Worm (Caenorhabditis elegans) whole organism, young adult: Measurements from ENCODE around the gene B0496.11.

ENCODE experiments used
- B0019.2 ChIP-seq: fragments of 200-800 bp; sonication (Bioruptor generic); conservative IDR thresholded peaks from 2 replicates; pipeline ENCODE4 v1.3.6; 2022; ENCODE audit warnings: missing genetic modification reagents, missing genetic modification characterization, missing compliant biosample characterization
- C17E4.6 ChIP-seq: fragments of 200-800 bp; sonication (Bioruptor generic); IDR thresholded peaks from 2 replicates; pipeline ENCODE4 v1.3.6; 2022; ENCODE audit warnings: missing genetic modification reagents, missing genetic modification characterization, missing compliant biosample characterization
- F22D6.2 ChIP-seq: sonication (generic microtip); optimal IDR thresholded peaks from 2 replicates; lab custom pipeline; 2016; ENCODE audit warnings: mild to moderate bottlenecking, missing genetic modification characterization, missing compliant biosample characterization
- F33H1.4 ChIP-seq: fragments of 200-800 bp; sonication (Bioruptor generic); IDR thresholded peaks from 2 replicates; pipeline ENCODE4 v1.3.6; 2022; ENCODE audit warnings: missing genetic modification reagents, missing genetic modification characterization, missing compliant biosample characterization
- F49E8.2 ChIP-seq: sonication (generic microtip); optimal IDR thresholded peaks from 3 replicates; lab custom pipeline; 2017; ENCODE audit warnings: missing genetic modification characterization, mild to moderate bottlenecking, missing compliant biosample characterization, antibody characterized with exemption, moderate library complexity; ENCODE audit not compliant: insufficient read depth
- F52B5.7 ChIP-seq: sonication (generic microtip); optimal IDR thresholded peaks from 2 replicates; lab custom pipeline; 2016; ENCODE audit warnings: mild to moderate bottlenecking, missing genetic modification characterization, missing compliant biosample characterization
- F57A8.1 ChIP-seq: fragments of 200-800 bp; sonication (Bioruptor generic); optimal IDR thresholded peaks from 2 replicates; lab custom pipeline; 2018; ENCODE audit warnings: mild to moderate bottlenecking, missing genetic modification characterization, moderate library complexity, missing compliant biosample characterization
- Y53F4B.3 ChIP-seq: fragments of 200-800 bp; sonication (Bioruptor generic); IDR thresholded peaks from 2 replicates; pipeline ENCODE4 v1.3.6; 2022; ENCODE audit warnings: missing genetic modification reagents, missing genetic modification characterization, missing compliant biosample characterization
- aptf-2 ChIP-seq: fragments of 200-800 bp; sonication (Bioruptor generic); conservative IDR thresholded peaks from 2 replicates; pipeline ENCODE4 v1.3.6; 2022; ENCODE audit warnings: missing genetic modification reagents, missing genetic modification characterization, missing compliant biosample characterization
- cebp-2 ChIP-seq: fragments of 200-800 bp; sonication (Bioruptor generic); IDR thresholded peaks from 2 replicates; pipeline ENCODE4 v1.3.6; 2022; ENCODE audit warnings: missing genetic modification characterization, missing compliant biosample characterization
- ceh-27 ChIP-seq: fragments of 200-800 bp; sonication (Bioruptor generic); optimal IDR thresholded peaks from 2 replicates; lab custom pipeline; 2018; ENCODE audit warnings: mild to moderate bottlenecking, missing genetic modification characterization, moderate library complexity, missing compliant biosample characterization
- ceh-40 ChIP-seq: fragments of 200-800 bp; sonication (Bioruptor generic); IDR thresholded peaks from 2 replicates; pipeline ENCODE4 v1.3.6; 2022; ENCODE audit warnings: missing genetic modification characterization, missing compliant biosample characterization
- ceh-79 ChIP-seq: sonication (generic microtip); optimal IDR thresholded peaks from 2 replicates; lab custom pipeline; 2017; ENCODE audit warnings: mild to moderate bottlenecking, missing genetic modification characterization, missing compliant biosample characterization
- chd-7 ChIP-seq: sonication (generic microtip); optimal IDR thresholded peaks from 2 replicates; lab custom pipeline; 2016; ENCODE audit warnings: mild to moderate bottlenecking, missing genetic modification characterization, moderate library complexity, missing compliant biosample characterization
- dox-1 ChIP-seq: fragments of 200-800 bp; sonication (Bioruptor generic); IDR thresholded peaks from 2 replicates; pipeline ENCODE4 v1.3.6; 2022; ENCODE audit warnings: missing genetic modification reagents, missing genetic modification characterization, missing compliant biosample characterization
- gei-17 ChIP-seq: fragments of 200-800 bp; sonication (Bioruptor generic); optimal IDR thresholded peaks from 2 replicates; lab custom pipeline; 2018; ENCODE audit warnings: mild to moderate bottlenecking, missing genetic modification characterization, missing compliant biosample characterization
- hlh-12 ChIP-seq: sonication (generic microtip); optimal IDR thresholded peaks from 2 replicates; lab custom pipeline; 2016; ENCODE audit warnings: missing genetic modification characterization, missing compliant biosample characterization
- let-526 ChIP-seq: fragments of 200-800 bp; sonication (Bioruptor generic); IDR thresholded peaks from 2 replicates; pipeline ENCODE4 v1.3.6; 2022; ENCODE audit warnings: missing genetic modification reagents, missing genetic modification characterization, missing compliant biosample characterization
- let-607 ChIP-seq, 2 experiments: fragments of 200-800 bp in 1 of 2; sonication (Bioruptor generic) in 1 of 2; sonication (generic microtip) in 1 of 2; optimal IDR thresholded peaks; 2 replicates each; lab custom pipeline; 2016 to 2018; ENCODE audit warnings: mild to moderate bottlenecking in 2 of 2, missing compliant biosample characterization in 2 of 2, missing genetic modification characterization in 2 of 2, moderate library complexity in 2 of 2, missing genotype in 1 of 2
- lin-35 ChIP-seq, 3 experiments: fragments of 150-350 bp in 2 of 3; sonication (generic microtip) in 1 of 3; optimal IDR thresholded peaks; 2 replicates each; lab custom pipeline; 2014 to 2018; ENCODE audit warnings: missing biosample characterization in 3 of 3, missing genetic modification characterization in 3 of 3, missing genetic modification reagents in 3 of 3
- lir-1 ChIP-seq: fragments of 200-800 bp; sonication (Bioruptor generic); conservative IDR thresholded peaks from 2 replicates; pipeline ENCODE4 v1.3.6; 2022; ENCODE audit warnings: missing genetic modification reagents, missing genetic modification characterization, missing compliant biosample characterization
- madf-6 ChIP-seq: fragments of 200-800 bp; sonication (Bioruptor generic); IDR thresholded peaks from 2 replicates; pipeline ENCODE4 v1.3.6; 2022; ENCODE audit warnings: missing genetic modification reagents, missing genetic modification characterization, missing compliant biosample characterization
- mel-28 ChIP-seq: sonication (generic microtip); optimal IDR thresholded peaks from 2 replicates; lab custom pipeline; 2016; ENCODE audit warnings: borderline replicate concordance, mild to moderate bottlenecking, missing genetic modification characterization, missing compliant biosample characterization
- nfya-2 ChIP-seq: fragments of 200-800 bp; sonication (Bioruptor generic); IDR thresholded peaks from 2 replicates; pipeline ENCODE4 v1.3.6; 2022; ENCODE audit warnings: missing genetic modification reagents, missing genetic modification characterization, missing compliant biosample characterization
- nfyb-1 ChIP-seq: fragments of 200-800 bp; sonication (Bioruptor generic); IDR thresholded peaks from 2 replicates; pipeline ENCODE4 v1.3.6; 2022; ENCODE audit warnings: missing genetic modification reagents, missing genetic modification characterization, missing compliant biosample characterization
- repo-1 ChIP-seq: sonication (generic microtip); optimal IDR thresholded peaks from 2 replicates; lab custom pipeline; 2017; ENCODE audit warnings: mild to moderate bottlenecking, missing genetic modification characterization, missing compliant biosample characterization
- sea-2 ChIP-seq: fragments of 200-800 bp; sonication (Bioruptor generic); IDR thresholded peaks from 2 replicates; pipeline ENCODE4 v1.3.6; 2022; ENCODE audit warnings: missing genetic modification characterization, missing compliant biosample characterization
- snpc-1.1 ChIP-seq: sonication (generic microtip); optimal IDR thresholded peaks from 2 replicates; lab custom pipeline; 2017; ENCODE audit warnings: missing genetic modification characterization, mild to moderate bottlenecking, missing compliant biosample characterization, antibody characterized with exemption, moderate library complexity, missing genotype, missing genetic modification reagents; ENCODE audit not compliant: insufficient read depth
- snpc-4 ChIP-seq, 5 experiments: fragments of 150-350 bp in 1 of 5; sonication (generic microtip) in 4 of 5; optimal IDR thresholded peaks; 2 replicates each; lab custom pipeline; 2014 to 2018; ENCODE audit warnings: missing genetic modification characterization in 5 of 5, missing biosample characterization in 3 of 5, antibody characterized with exemption in 2 of 5, mild to moderate bottlenecking in 2 of 5, missing compliant biosample characterization in 2 of 5, missing genotype in 2 of 5, moderate library complexity in 2 of 5, missing genetic modification reagents in 1 of 5
- sptf-2 ChIP-seq: fragments of 200-800 bp; sonication (Bioruptor generic); optimal IDR thresholded peaks from 2 replicates; lab custom pipeline; 2018; ENCODE audit warnings: mild to moderate bottlenecking, missing genetic modification characterization, missing compliant biosample characterization
- tbx-9 ChIP-seq: sonication (generic microtip); optimal IDR thresholded peaks from 2 replicates; lab custom pipeline; 2016; ENCODE audit warnings: borderline replicate concordance, missing genetic modification characterization, inconsistent platforms, missing compliant biosample characterization
- tlf-1 ChIP-seq: fragments of 200-800 bp; sonication (Bioruptor generic); optimal IDR thresholded peaks from 2 replicates; lab custom pipeline; 2018; ENCODE audit warnings: mild to moderate bottlenecking, missing genetic modification characterization, missing compliant biosample characterization
- zfh-2 ChIP-seq: fragments of 200-800 bp; sonication (Bioruptor generic); conservative IDR thresholded peaks from 2 replicates; pipeline ENCODE4 v1.3.6; 2022; ENCODE audit warnings: missing genetic modification reagents, missing genetic modification characterization, missing compliant biosample characterization
- ztf-28 ChIP-seq: fragments of 200-800 bp; sonication (Bioruptor generic); IDR thresholded peaks from 2 replicates; pipeline ENCODE4 v1.3.6; 2022; ENCODE audit warnings: missing genetic modification reagents, missing genetic modification characterization, missing compliant biosample characterization

The B0496.11 gene

ce11 chrIV:7414163-7414562, 19.6 kb downstream of the B0496.11 start:
- no peak for TF ChIP-seq ceh-40 (GFP tag; lab: Robert Waterston, UW)
- TF ChIP-seq hlh-12: no peak
- TF ChIP-seq sea-2 (GFP tag; lab: Robert Waterston, UW): no peak
- TF ChIP-seq cebp-2 (GFP tag; lab: Robert Waterston, UW): no peak

- TF ChIP-seq hlh-12 (no peak), snpc-4 (GFP tag; optimal IDR thresholded peaks at IDR 0.05; lab: Kevin White, UChicago) (no peak), snpc-4 (tag; optimal IDR thresholded peaks at IDR 0.05; lab: Kevin White, UChicago) (no peak), ztf-28 (GFP tag; lab: Robert Waterston, UW) (no peak), lin-35 (GFP tag; optimal IDR thresholded peaks at IDR 0.05; lab: Kevin White, UChicago) (no peak), F52B5.7 (tag; lab: Kevin White, UChicago) (no peak)
- TF ChIP-seq, all 124 proteins: peak for 0
Measured at ce11 chrIV:7413573-7413972, 20.2 kb downstream of the B0496.11 start.

ce11 chrIV:7407301-7407700, 26.5 kb downstream of the B0496.11 start:
- no peak for TF ChIP-seq sptf-2
- TF ChIP-seq C17E4.6 (GFP tag; lab: Robert Waterston, UW): no peak
- TF ChIP-seq aptf-2: no peak
- TF ChIP-seq nfyb-1: no peak
- no peak for TF ChIP-seq nfya-2 (GFP tag; lab: Robert Waterston, UW)
- no peak for TF ChIP-seq F49E8.2
- TF ChIP-seq snpc-1.1: no peak
- TF ChIP-seq F57A8.1 (GFP tag; lab: Kevin White, UChicago): no peak

- TF ChIP-seq mel-28 (tag; lab: Kevin White, UChicago) (no peak), zfh-2 (no peak), ceh-79 (tag; lab: Kevin White, UChicago) (no peak), repo-1 (tag; lab: Kevin White, UChicago) (no peak), tbx-9 (tag; lab: Kevin White, UChicago) (no peak), tlf-1 (no peak), dox-1 (GFP tag; lab: Robert Waterston, UW) (no peak), hlh-12 (no peak), let-607 (tag; optimal IDR thresholded peaks at IDR 0.05; lab: Kevin White, UChicago) (no peak)
Measured at ce11 chrIV:7406690-7407089, 27.1 kb downstream of the B0496.11 start.

ce11 chrIV:7404934-7405632, 28.7 kb downstream of the B0496.11 start, which contains the start of the genes C48A7.16 and egl-19:
TSS of gene C48A7.16 (plus strand) at chrIV:7405477.
TSS of gene egl-19 (plus strand) at chrIV:7405582.
- TF ChIP-seq F22D6.2 (tag; lab: Kevin White, UChicago) (no peak), madf-6 (no peak), B0019.2 (GFP tag; lab: Robert Waterston, UW) (no peak), gei-17 (GFP tag; lab: Kevin White, UChicago) (no peak), chd-7 (tag; lab: Kevin White, UChicago) (no peak), ceh-27 (GFP tag; lab: Kevin White, UChicago) (no peak), lir-1 (GFP tag; lab: Robert Waterston, UW) (no peak), let-526 (no peak), F33H1.4 (GFP tag; lab: Robert Waterston, UW) (no peak), Y53F4B.3 (GFP tag; lab: Robert Waterston, UW) (no peak)
- TF ChIP-seq, all 124 proteins: peak for 0
